Fruit fly (Drosophila melanogaster): Measurements from ENCODE around the gene Cip4.

The Cip4 gene

DNA sequence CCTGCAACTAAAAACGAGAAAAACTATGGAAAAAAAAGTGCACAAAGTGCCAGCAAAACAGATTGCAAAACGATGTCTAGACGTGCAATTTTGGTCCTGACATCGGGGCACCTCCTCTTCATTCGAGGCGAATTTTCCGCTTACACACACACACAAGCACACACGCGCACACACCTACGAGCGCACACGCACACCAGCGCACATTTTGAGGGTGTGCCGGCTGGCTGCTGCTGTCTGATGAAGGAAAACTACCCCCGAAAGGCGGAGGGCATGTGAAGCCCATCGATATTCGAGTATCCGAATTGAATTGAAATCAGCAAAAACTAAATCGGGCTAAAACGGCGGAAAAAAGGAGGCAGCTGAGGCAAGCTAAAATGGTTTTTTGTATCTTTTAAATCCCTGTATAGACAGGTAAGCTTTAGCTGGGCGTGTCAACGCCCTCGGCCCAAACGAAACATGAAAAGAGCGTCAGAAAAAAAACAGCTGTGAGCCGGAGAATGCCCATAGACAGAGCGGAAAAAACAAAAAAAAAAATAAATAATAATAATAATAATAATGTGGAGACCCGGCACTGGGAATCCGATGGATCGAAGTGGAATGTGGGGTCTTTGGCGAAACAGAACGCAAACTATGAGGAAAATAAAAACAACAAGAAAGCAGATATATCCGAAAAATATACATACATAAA is 4.1 kb downstream of the Cip4 start:
- no peak for TF ChIP-seq CG6276 (GFP tag; optimal IDR thresholded peaks at IDR 0.05)
- no peak for TF ChIP-seq Met (GFP tag; optimal IDR thresholded peaks at IDR 0.05)
- no peak for TF ChIP-seq pdm3 (GFP tag; optimal IDR thresholded peaks at IDR 0.05)
- TF ChIP-seq eg (GFP tag; IDR thresholded peaks at IDR 0.05), result no peak
- TF ChIP-seq lz (GFP tag; optimal IDR thresholded peaks at IDR 0.05), result no peak
- no peak for TF ChIP-seq achi (GFP tag; optimal IDR thresholded peaks at IDR 0.05)
- TF ChIP-seq esn (GFP tag; optimal IDR thresholded peaks at IDR 0.05), result no peak
- no peak for TF ChIP-seq ss (GFP tag; optimal IDR thresholded peaks at IDR 0.05)
- no peak for TF ChIP-seq cyc (GFP tag; optimal IDR thresholded peaks at IDR 0.05)
- no peak for TF ChIP-seq Hr4 (GFP tag; optimal IDR thresholded peaks at IDR 0.05)
- TF ChIP-seq Sox15 (GFP tag; optimal IDR thresholded peaks at IDR 0.05), result no peak
- no peak for TF ChIP-seq CG6808 (GFP tag; optimal IDR thresholded peaks at IDR 0.05)
- no peak for TF ChIP-seq CG11294 (GFP tag; IDR thresholded peaks at IDR 0.05)
- no peak for TF ChIP-seq acj6 (GFP tag; optimal IDR thresholded peaks at IDR 0.05)
- TF ChIP-seq CG9139 (GFP tag; optimal IDR thresholded peaks at IDR 0.05), result no peak
- TF ChIP-seq CG6792 (GFP tag; optimal IDR thresholded peaks at IDR 0.05), result no peak
- TF ChIP-seq Hr38 (GFP tag; optimal IDR thresholded peaks at IDR 0.05), result no peak
- TF ChIP-seq CG8319 (GFP tag; optimal IDR thresholded peaks at IDR 0.05), result no peak

dm6 chr3L:4357705-4358131 is 6.2 kb downstream of the Cip4 start:
- TF ChIP-seq acj6 (GFP tag; optimal IDR thresholded peaks at IDR 0.05) (no peak), vri (GFP tag; optimal IDR thresholded peaks at IDR 0.05) (peak; percentile 37), achi (GFP tag; optimal IDR thresholded peaks at IDR 0.05) (no peak), Eip93F (GFP tag; optimal IDR thresholded peaks at IDR 0.05) (no peak), fkh (GFP tag; optimal IDR thresholded peaks at IDR 0.05) (peak; percentile 51), CG11762 (GFP tag; optimal IDR thresholded peaks at IDR 0.05; ENCODE audit: insufficient read depth) (no peak), svp (GFP tag) (no peak), CG3032 (tag; optimal IDR thresholded peaks at IDR 0.05) (no peak), CG6854 (GFP tag; optimal IDR thresholded peaks at IDR 0.05) (no peak), CG9139 (GFP tag; optimal IDR thresholded peaks at IDR 0.05) (no peak), Eip78C (GFP tag) (peak; percentile 50)

DNA sequence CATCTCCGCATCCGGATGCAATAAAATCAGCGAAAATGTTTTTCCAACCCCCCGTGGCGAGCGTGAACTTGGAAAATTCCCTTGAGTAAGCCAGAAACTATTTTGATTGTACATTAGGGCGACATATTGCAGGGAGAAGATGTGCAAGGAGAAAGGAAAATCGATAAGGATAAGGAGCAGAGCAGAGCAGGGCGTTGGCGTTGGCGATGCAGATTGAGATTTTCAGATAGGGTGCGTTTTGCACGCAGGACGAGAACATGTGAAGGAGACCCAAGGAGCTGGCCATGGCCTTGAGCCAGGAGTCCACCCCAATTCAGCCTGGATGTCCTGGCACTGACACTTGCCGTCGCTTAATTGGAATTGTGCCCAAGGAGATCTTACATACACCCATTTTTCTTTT is 6.9 kb downstream of the Cip4 start:
- TF ChIP-seq CG11294 (GFP tag; IDR thresholded peaks at IDR 0.05) (no peak), CG15336 (GFP tag; IDR thresholded peaks at IDR 0.05) (no peak), Hr39 (GFP tag; optimal IDR thresholded peaks at IDR 0.05) (no peak), fd59A (GFP tag; optimal IDR thresholded peaks at IDR 0.05) (no peak), Sox15 (GFP tag; optimal IDR thresholded peaks at IDR 0.05) (no peak), CG11762 (GFP tag; optimal IDR thresholded peaks at IDR 0.05; ENCODE audit: insufficient read depth) (no peak), esn (GFP tag; optimal IDR thresholded peaks at IDR 0.05) (no peak), CG34406 (GFP tag; optimal IDR thresholded peaks at IDR 0.05) (no peak), Smox (GFP tag; optimal IDR thresholded peaks at IDR 0.05) (no peak), acj6 (GFP tag; optimal IDR thresholded peaks at IDR 0.05) (no peak), eg (GFP tag; IDR thresholded peaks at IDR 0.05) (no peak), CG11902 (GFP tag; optimal IDR thresholded peaks at IDR 0.05) (no peak), CG4318 (GFP tag; optimal IDR thresholded peaks at IDR 0.05) (no peak), CG3919 (GFP tag; optimal IDR thresholded peaks at IDR 0.05) (no peak), fkh (GFP tag; optimal IDR thresholded peaks at IDR 0.05) (no peak)

- TF ChIP-seq Eip78C (GFP tag) (peak; percentile 21), vri (GFP tag; optimal IDR thresholded peaks at IDR 0.05) (no peak), svp (GFP tag) (peak; percentile 56), fkh (GFP tag; optimal IDR thresholded peaks at IDR 0.05) (peak; percentile 90), CG8319 (GFP tag; optimal IDR thresholded peaks at IDR 0.05) (no peak)
Measured at dm6 chr3L:4354898-4355627, 8.8 kb downstream of the Cip4 start.

Data from whole organism, prepupa.